In the genomic region with DNA sequence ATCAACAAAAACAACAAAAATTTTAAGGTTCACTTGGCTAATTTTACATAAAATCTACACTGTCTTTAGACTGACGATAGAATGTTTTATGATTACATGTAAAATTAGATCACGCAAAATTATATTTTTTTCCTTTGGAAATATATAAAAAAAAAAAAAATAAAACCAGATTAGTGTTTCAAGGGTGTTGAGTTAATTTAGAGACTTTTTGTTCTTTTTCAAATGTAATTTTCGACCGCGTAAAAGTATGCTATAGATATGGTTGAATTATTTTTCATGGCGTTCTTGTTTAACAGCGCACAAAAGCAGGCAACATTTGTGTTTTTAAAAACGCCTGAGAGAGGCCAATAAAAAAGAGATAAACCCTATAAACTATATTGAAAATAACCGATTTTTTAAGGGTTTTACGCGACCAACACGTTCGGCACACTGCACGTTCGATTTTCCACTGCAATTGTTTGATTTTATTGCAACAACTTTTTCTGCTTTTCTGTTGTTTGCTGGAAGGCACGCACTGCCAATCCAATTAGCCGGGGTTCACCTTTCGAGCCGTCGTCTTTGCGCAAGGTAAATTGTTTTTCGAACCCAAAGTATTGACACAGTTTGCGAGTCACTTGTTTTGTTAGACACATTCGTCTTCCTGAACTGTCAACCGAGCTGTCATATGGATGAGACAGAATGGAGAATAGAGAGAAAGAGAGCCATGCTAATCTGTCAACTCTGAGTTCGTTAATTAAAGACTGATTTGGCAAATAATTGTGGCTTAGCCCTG, we compare ENCODE assay signal across 1 fruit fly cellular context.
TF ChIP-seq lines count a peak whose summit lies in the region.

No protein-coding gene starts in this region.

TF ChIP-seq in whole organism, embryonic, 481 proteins besides CTCF, POLR2A, EP300 and RAD21 (continued from another document):
- TF ChIP-seq pita (GFP tag; optimal IDR thresholded peaks at IDR 0.05; lab: Kevin White, UChicago) (peak; percentile 27), CG31365 (tag; optimal IDR thresholded peaks at IDR 0.05; lab: Kevin White, UChicago) (no peak), CG17802 (tag; optimal IDR thresholded peaks at IDR 0.05; lab: Kevin White, UChicago) (no peak), Tbp (GFP tag; optimal IDR thresholded peaks at IDR 0.05; lab: Kevin White, UChicago) (peak; percentile 17), stwl (tag; optimal IDR thresholded peaks at IDR 0.05; lab: Kevin White, UChicago) (peak; percentile 18), chm (GFP tag; IDR thresholded peaks at IDR 0.05; lab: Robert Waterston, UW) (0 out of 2 replicates have a peak, but pooled peaks have one; percentile 15), sqz (GFP tag; optimal IDR thresholded peaks at IDR 0.05; lab: Kevin White, UChicago) (peak; percentile 62), knrl (GFP tag; IDR thresholded peaks at IDR 0.05; lab: Robert Waterston, UW; ENCODE audit: partially characterized antibody) (no peak), unpg (GFP tag; optimal IDR thresholded peaks at IDR 0.05; lab: Kevin White, UChicago) (no peak), ftz-f1 (GFP tag; optimal IDR thresholded peaks at IDR 0.05; lab: Kevin White, UChicago) (peak; percentile 23), CG4424 (GFP tag; optimal IDR thresholded peaks at IDR 0.05; lab: Kevin White, UChicago) (no peak), lola (GFP tag; optimal IDR thresholded peaks at IDR 0.05; lab: Kevin White, UChicago) (peak in 1 of 3 experiments; percentile 52)
